Worm (Caenorhabditis elegans): ENCODE measurements around the gene srt-31.

Gene srt-31

ce11 chrV:462263-462662 is 10.4 kb upstream of the srt-31 start, which contains the start of gene nhr-202:
nhr-202 (plus strand) TSS chrV:462588.
- no peak for TF ChIP-seq unc-39 (tag; optimal IDR thresholded peaks at IDR 0.05)
- TF ChIP-seq drap-1 (GFP tag; optimal IDR thresholded peaks at IDR 0.05) = no peak
- no peak for TF ChIP-seq ceh-43 (GFP tag; optimal IDR thresholded peaks at IDR 0.05)
- TF ChIP-seq lin-13 (tag; optimal IDR thresholded peaks at IDR 0.05) = no peak
- TF ChIP-seq elt-1 (tag; optimal IDR thresholded peaks at IDR 0.05; ENCODE audit: borderline replicate concordance, insufficient read depth) = no peak
- no peak for TF ChIP-seq nhr-28 (tag; optimal IDR thresholded peaks at IDR 0.05)
- no peak for TF ChIP-seq flh-1 (GFP tag; optimal IDR thresholded peaks at IDR 0.05)
- TF ChIP-seq M03D4.4 (tag; optimal IDR thresholded peaks at IDR 0.05) = no peak
- no peak for TF ChIP-seq zip-8 (tag; optimal IDR thresholded peaks at IDR 0.05)
- TF ChIP-seq snpc-4 (tag; optimal IDR thresholded peaks at IDR 0.05) = no peak
- no peak for TF ChIP-seq ceh-39 (tag; optimal IDR thresholded peaks at IDR 0.05)

- TF ChIP-seq ceh-43 (GFP tag; optimal IDR thresholded peaks at IDR 0.05) = no peak
- TF ChIP-seq unc-62 (GFP tag; optimal IDR thresholded peaks at IDR 0.05) = no peak
- TF ChIP-seq nhr-28 (tag; optimal IDR thresholded peaks at IDR 0.05) = no peak
- no peak for TF ChIP-seq snpc-4 (tag; optimal IDR thresholded peaks at IDR 0.05)
- TF ChIP-seq lin-32 (GFP tag; optimal IDR thresholded peaks at IDR 0.05) = no peak
- TF ChIP-seq tbx-8 (GFP tag; optimal IDR thresholded peaks at IDR 0.05) = no peak
- no peak for TF ChIP-seq ham-2 (GFP tag; optimal IDR thresholded peaks at IDR 0.05)
- no peak for TF ChIP-seq lin-13 (tag; optimal IDR thresholded peaks at IDR 0.05)
- TF ChIP-seq unc-39 (tag; optimal IDR thresholded peaks at IDR 0.05) = no peak
- TF ChIP-seq zip-8 (tag; optimal IDR thresholded peaks at IDR 0.05) = no peak
- no peak for TF ChIP-seq ceh-39 (tag; optimal IDR thresholded peaks at IDR 0.05)
- no peak for TF ChIP-seq ceh-83 (GFP tag; optimal IDR thresholded peaks at IDR 0.05)
- no peak for TF ChIP-seq nhr-2 (tag; optimal IDR thresholded peaks at IDR 0.05)
- no peak for TF ChIP-seq flh-1 (GFP tag; optimal IDR thresholded peaks at IDR 0.05)
- TF ChIP-seq blmp-1 (tag; optimal IDR thresholded peaks at IDR 0.05) = no peak
- no peak for TF ChIP-seq elt-1 (tag; optimal IDR thresholded peaks at IDR 0.05; ENCODE audit: borderline replicate concordance, insufficient read depth)
- TF ChIP-seq hlh-1 (tag; optimal IDR thresholded peaks at IDR 0.05) = no peak
- TF ChIP-seq nhr-237 (tag; optimal IDR thresholded peaks at IDR 0.05) = no peak
Measured at ce11 chrV:464800-465199, 7.9 kb upstream of the srt-31 start, which contains the start of gene nhr-201. nhr-201 (plus strand) TSS chrV:464828.

- no peak for TF ChIP-seq nhr-76 (tag; optimal IDR thresholded peaks at IDR 0.05)
- TF ChIP-seq nhr-237 (tag; optimal IDR thresholded peaks at IDR 0.05) = no peak
- no peak for TF ChIP-seq ceh-83 (GFP tag; optimal IDR thresholded peaks at IDR 0.05)
- TF ChIP-seq blmp-1 (tag; optimal IDR thresholded peaks at IDR 0.05) = no peak
- TF ChIP-seq hlh-1 (tag; optimal IDR thresholded peaks at IDR 0.05) = no peak
- TF ChIP-seq sem-2 (GFP tag; optimal IDR thresholded peaks at IDR 0.05) = no peak
- no peak for TF ChIP-seq M03D4.4 (tag; optimal IDR thresholded peaks at IDR 0.05)
- TF ChIP-seq sptf-1 (tag; optimal IDR thresholded peaks at IDR 0.05) = no peak
- no peak for TF ChIP-seq tbx-8 (GFP tag; optimal IDR thresholded peaks at IDR 0.05)
- no peak for TF ChIP-seq nhr-2 (tag; optimal IDR thresholded peaks at IDR 0.05)
- no peak for TF ChIP-seq ceh-43 (GFP tag; optimal IDR thresholded peaks at IDR 0.05)
- no peak for TF ChIP-seq nhr-28 (tag; optimal IDR thresholded peaks at IDR 0.05)
Measured at ce11 chrV:465355-465754, 7.3 kb upstream of the srt-31 start.

- TF ChIP-seq lin-13 (tag; optimal IDR thresholded peaks at IDR 0.05) (no peak), unc-62 (GFP tag; optimal IDR thresholded peaks at IDR 0.05) (no peak), blmp-1 (tag; optimal IDR thresholded peaks at IDR 0.05) (no peak), drap-1 (GFP tag; optimal IDR thresholded peaks at IDR 0.05) (no peak), nhr-28 (tag; optimal IDR thresholded peaks at IDR 0.05) (no peak), M03D4.4 (tag; optimal IDR thresholded peaks at IDR 0.05) (no peak)
Measured at ce11 chrV:467507-467906, 5.2 kb upstream of the srt-31 start.

- TF ChIP-seq ceh-83 (GFP tag; optimal IDR thresholded peaks at IDR 0.05) (no peak), unc-62 (GFP tag; optimal IDR thresholded peaks at IDR 0.05) (no peak), tbx-8 (GFP tag; optimal IDR thresholded peaks at IDR 0.05) (no peak), sptf-1 (tag; optimal IDR thresholded peaks at IDR 0.05) (no peak), mep-1 (tag; optimal IDR thresholded peaks at IDR 0.05) (no peak), elt-1 (tag; optimal IDR thresholded peaks at IDR 0.05; ENCODE audit: borderline replicate concordance, insufficient read depth) (no peak)
Measured at ce11 chrV:468460-468859, 4.2 kb upstream of the srt-31 start, which contains the start of gene srbc-57. srbc-57 (minus strand) TSS chrV:468560.

ce11 chrV:474516-474915 is 1.8 kb downstream of the srt-31 start, which contains the start of gene nhr-99:
nhr-99 (plus strand) TSS chrV:474778.
- no peak for TF ChIP-seq blmp-1 (tag; optimal IDR thresholded peaks at IDR 0.05)
- TF ChIP-seq sptf-1 (tag; optimal IDR thresholded peaks at IDR 0.05) = no peak
- TF ChIP-seq bed-3 (GFP tag; optimal IDR thresholded peaks at IDR 0.05) = no peak
- no peak for TF ChIP-seq sem-2 (GFP tag; optimal IDR thresholded peaks at IDR 0.05)
- no peak for TF ChIP-seq ces-1 (GFP tag; optimal IDR thresholded peaks at IDR 0.05)
- TF ChIP-seq nhr-28 (tag; optimal IDR thresholded peaks at IDR 0.05) = no peak
- no peak for TF ChIP-seq lin-13 (tag; optimal IDR thresholded peaks at IDR 0.05)
- TF ChIP-seq flh-1 (GFP tag; optimal IDR thresholded peaks at IDR 0.05) = no peak

Measured in whole organism, mixed stage, embryonic.